Worm (Caenorhabditis elegans): ENCODE data around the gene sre-54.
A peak's percentile ranks its signal among the peaks of the same experiment; 100 is the strongest.

Gene sre-54

DNA sequence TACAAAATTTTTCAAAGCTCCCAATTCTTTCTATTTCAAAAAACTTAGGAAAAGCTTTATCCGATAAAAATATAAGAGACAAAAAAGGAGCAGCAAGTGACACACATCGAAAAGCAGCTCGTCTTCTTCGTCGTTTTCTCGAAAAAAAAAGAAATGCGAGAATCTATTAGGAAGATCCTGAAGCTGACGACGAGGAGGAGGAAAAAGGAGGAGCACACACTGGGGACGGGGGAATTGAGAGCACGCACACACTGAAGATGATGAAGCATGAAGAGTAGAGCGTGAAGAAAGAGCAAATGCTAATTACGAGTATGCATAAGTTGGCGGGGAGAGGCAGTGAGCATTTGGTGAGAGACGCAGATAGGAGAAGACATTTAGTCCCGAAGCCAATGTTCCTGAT is 41.2 kb downstream of the sre-54 start:
- TF ChIP-seq ama-1 (optimal IDR thresholded peaks at IDR 0.05) = no peak
- TF ChIP-seq nfya-1 (tag; optimal IDR thresholded peaks at IDR 0.05; ENCODE audit: insufficient read depth) = peak; percentile 8
- no peak for TF ChIP-seq nhr-77 (tag; optimal IDR thresholded peaks at IDR 0.05)
- TF ChIP-seq egl-5 (tag; optimal IDR thresholded peaks at IDR 0.05) = no peak

DNA sequence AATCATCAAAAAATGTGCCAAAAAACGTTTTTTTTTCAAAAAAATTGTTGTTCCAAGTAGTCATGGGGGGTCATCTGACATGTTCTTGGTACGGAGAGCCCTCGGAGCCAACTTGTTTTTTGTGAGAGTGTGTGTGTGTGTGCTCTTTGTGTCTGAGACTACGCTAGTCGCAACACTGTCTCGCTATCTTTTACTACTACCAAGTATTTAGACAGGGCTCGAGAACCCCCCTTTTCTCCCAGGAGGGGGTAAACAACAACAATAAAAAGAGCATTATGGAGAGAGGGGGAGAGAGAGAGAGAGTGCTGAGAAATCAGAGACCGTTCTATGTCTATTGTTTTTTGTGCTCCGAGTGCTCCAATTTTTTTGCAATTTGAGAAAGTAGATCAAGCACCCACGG is 46.1 kb downstream of the sre-54 start:
- TF ChIP-seq fkh-2 (tag; optimal IDR thresholded peaks at IDR 0.05) (no peak), ceh-82 (tag; optimal IDR thresholded peaks at IDR 0.05) (no peak), lin-15B (tag; optimal IDR thresholded peaks at IDR 0.05) (no peak), egl-27 (tag; optimal IDR thresholded peaks at IDR 0.05) (no peak), pqm-1 (tag; optimal IDR thresholded peaks at IDR 0.05) (no peak), ceh-28 (tag; optimal IDR thresholded peaks at IDR 0.05) (no peak), elt-1 (tag; optimal IDR thresholded peaks at IDR 0.05) (no peak), egl-5 (tag; optimal IDR thresholded peaks at IDR 0.05) (peak; percentile 79), daf-12 (tag; optimal IDR thresholded peaks at IDR 0.05) (no peak), nhr-237 (tag; optimal IDR thresholded peaks at IDR 0.05) (no peak), fos-1 (tag; optimal IDR thresholded peaks at IDR 0.05) (no peak), lin-39 (tag; optimal IDR thresholded peaks at IDR 0.05) (peak; percentile 52), R02D3.7 (tag; optimal IDR thresholded peaks at IDR 0.05) (no peak), tbx-2 (tag; optimal IDR thresholded peaks at IDR 0.05) (no peak), unc-62 (GFP tag; optimal IDR thresholded peaks at IDR 0.05) (no peak), ceh-16 (tag; optimal IDR thresholded peaks at IDR 0.05) (no peak), nfya-1 (tag; optimal IDR thresholded peaks at IDR 0.05; ENCODE audit: insufficient read depth) (peak; percentile 5), nhr-77 (tag; optimal IDR thresholded peaks at IDR 0.05) (no peak), ceh-9 (tag; optimal IDR thresholded peaks at IDR 0.05) (no peak), nhr-28 (tag; optimal IDR thresholded peaks at IDR 0.05) (no peak), ama-1 (optimal IDR thresholded peaks at IDR 0.05) (no peak), fkh-10 (GFP tag; optimal IDR thresholded peaks at IDR 0.05) (no peak), pha-4 (tag; optimal IDR thresholded peaks at IDR 0.05) (peak; percentile 77), hmg-11 (tag; optimal IDR thresholded peaks at IDR 0.05) (no peak), mml-1 (tag; optimal IDR thresholded peaks at IDR 0.05) (no peak)

DNA sequence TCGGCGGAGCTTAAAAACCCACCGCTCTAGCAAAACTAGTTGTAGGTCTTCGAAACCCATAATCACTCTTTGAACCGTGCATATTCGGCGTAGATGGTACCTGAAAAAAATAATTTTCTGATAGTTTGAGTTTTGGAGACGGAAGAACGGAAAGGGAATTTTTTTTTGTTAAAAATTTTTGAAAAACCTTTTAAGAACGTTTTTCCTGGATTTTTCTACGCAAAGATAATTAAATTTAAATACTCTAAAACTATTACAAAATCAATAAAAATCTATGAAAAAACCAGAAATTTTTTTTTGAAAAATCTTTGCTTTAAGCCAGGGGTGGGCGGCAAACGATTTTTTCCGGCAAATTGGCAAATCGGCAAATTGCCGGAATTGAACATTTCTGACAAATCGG is 46.7 kb downstream of the sre-54 start, which contains the start of gene marc-5:
Gene marc-5, minus strand, starts transcription at position 101 of the 400 bp plus-strand sequence.
- no peak for TF ChIP-seq elt-2 (tag; optimal IDR thresholded peaks at IDR 0.05)
- TF ChIP-seq nhr-28 (tag; optimal IDR thresholded peaks at IDR 0.05) = no peak
- no peak for TF ChIP-seq ceh-9 (tag; optimal IDR thresholded peaks at IDR 0.05)
- no peak for TF ChIP-seq daf-12 (tag; optimal IDR thresholded peaks at IDR 0.05)
- no peak for TF ChIP-seq nhr-12 (tag; optimal IDR thresholded peaks at IDR 0.05)
- TF ChIP-seq ztf-4 (tag; optimal IDR thresholded peaks at IDR 0.05) = no peak
- no peak for TF ChIP-seq pqm-1 (tag; optimal IDR thresholded peaks at IDR 0.05)
- TF ChIP-seq elt-3 (tag; optimal IDR thresholded peaks at IDR 0.05) = no peak
- no peak for TF ChIP-seq ceh-16 (tag; optimal IDR thresholded peaks at IDR 0.05)
- no peak for TF ChIP-seq ama-1 (optimal IDR thresholded peaks at IDR 0.05)
- TF ChIP-seq zag-1 (tag; optimal IDR thresholded peaks at IDR 0.05) = no peak

DNA sequence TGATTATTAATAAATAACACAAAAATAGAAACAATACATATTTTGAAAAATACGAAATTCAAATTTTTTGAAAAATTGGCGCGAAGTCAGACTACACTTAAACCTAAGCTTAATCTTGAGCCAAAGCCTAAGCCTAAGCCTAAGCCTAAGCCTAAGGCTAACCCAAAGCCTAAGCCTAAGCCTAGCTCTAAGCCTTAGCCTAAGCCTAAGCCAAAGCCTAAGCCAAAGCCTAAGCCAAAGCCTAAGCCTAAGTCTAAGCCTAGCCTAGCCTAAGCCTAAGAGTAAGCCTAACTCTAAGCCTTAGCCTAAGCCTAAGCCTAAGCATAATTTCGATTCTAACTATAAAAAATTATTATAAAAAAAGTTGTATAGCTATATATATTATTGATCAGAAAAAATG is 48.2 kb downstream of the sre-54 start:
- TF ChIP-seq lin-39 (tag; optimal IDR thresholded peaks at IDR 0.05) (no peak), ceh-9 (tag; optimal IDR thresholded peaks at IDR 0.05) (no peak), nfya-1 (tag; optimal IDR thresholded peaks at IDR 0.05; ENCODE audit: insufficient read depth) (no peak), elt-1 (tag; optimal IDR thresholded peaks at IDR 0.05) (no peak), nhr-76 (tag; optimal IDR thresholded peaks at IDR 0.05) (no peak), sea-2 (GFP tag; optimal IDR thresholded peaks at IDR 0.05) (no peak), nhr-23 (tag; optimal IDR thresholded peaks at IDR 0.05) (no peak), hmg-11 (tag; optimal IDR thresholded peaks at IDR 0.05) (no peak), snpc-4 (tag; optimal IDR thresholded peaks at IDR 0.05) (no peak), ama-1 (optimal IDR thresholded peaks at IDR 0.05) (no peak), ceh-28 (tag; optimal IDR thresholded peaks at IDR 0.05) (no peak), zag-1 (tag; optimal IDR thresholded peaks at IDR 0.05) (no peak), pha-4 (tag; optimal IDR thresholded peaks at IDR 0.05) (no peak), egl-27 (tag; optimal IDR thresholded peaks at IDR 0.05) (no peak), ceh-82 (tag; optimal IDR thresholded peaks at IDR 0.05) (no peak)

Measured in whole organism, L3 larva.